Worm (Caenorhabditis elegans): ENCODE results near the gene spp-8.

DNA sequence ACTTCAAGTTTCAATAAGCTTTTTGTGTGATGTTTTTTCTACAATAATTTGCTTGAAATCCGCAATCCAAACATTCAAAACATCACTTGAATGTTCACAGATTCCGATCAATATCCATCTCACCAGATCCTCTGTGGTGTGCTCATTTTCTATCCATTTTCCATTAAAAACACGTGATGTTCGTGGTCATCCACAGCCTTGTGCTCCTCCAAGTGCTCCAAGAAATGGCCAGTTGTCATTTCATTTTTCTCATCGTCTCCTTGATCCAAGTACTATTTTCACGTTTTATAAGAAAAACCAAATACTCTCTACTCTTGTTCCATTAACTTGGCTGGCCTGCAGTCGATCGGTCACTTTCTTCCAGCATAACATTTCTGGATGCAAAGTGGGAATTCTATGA, 5.3 kb upstream of the spp-8 start:
- TF ChIP-seq C34F6.9 (tag; optimal IDR thresholded peaks at IDR 0.05), result no peak
- no peak for TF ChIP-seq aly-2 (tag; optimal IDR thresholded peaks at IDR 0.05)
- TF ChIP-seq nhr-237 (tag; optimal IDR thresholded peaks at IDR 0.05), result no peak
- TF ChIP-seq sma-3 (GFP tag; optimal IDR thresholded peaks at IDR 0.05), result no peak
- TF ChIP-seq unc-55 (GFP tag; optimal IDR thresholded peaks at IDR 0.05), result no peak

Data from whole organism, L2 larva.